Worm (Caenorhabditis elegans) whole organism, L4 larva: ENCODE results near the gene swm-1.

Source experiments
- T20F7.1 ChIP-seq: fragments of 200-800 bp; sonication (Bioruptor generic); optimal IDR thresholded peaks from 2 replicates; lab custom pipeline; 2018; ENCODE audit warnings: mild to moderate bottlenecking, missing genetic modification characterization, missing compliant biosample characterization
- Y105C5A.15 ChIP-seq: fragments of 200-800 bp; sonication (Bioruptor generic); IDR thresholded peaks from 2 replicates; pipeline ENCODE4 v1.3.6; 2022; ENCODE audit warnings: missing genetic modification characterization, missing compliant biosample characterization
- aha-1 ChIP-seq: fragments of 150-350 bp; peaks from one replicate; lab custom pipeline; 2014; ENCODE audit warnings: missing biosample characterization, missing genetic modification characterization
- ama-1 ChIP-seq: fragments of 150-350 bp; optimal IDR thresholded peaks from 2 replicates; lab custom pipeline; 2014; ENCODE audit warnings: inconsistent platforms, mixed read lengths
- cey-2 ChIP-seq: sonication (generic microtip); optimal IDR thresholded peaks from 3 replicates; lab custom pipeline; 2017; ENCODE audit warnings: missing genetic modification characterization, mild to moderate bottlenecking, missing compliant biosample characterization, antibody characterized with exemption, borderline replicate concordance; ENCODE audit not compliant: insufficient read depth
- ctbp-1 ChIP-seq: fragments of 200-800 bp; sonication (Bioruptor generic); IDR thresholded peaks from 2 replicates; pipeline ENCODE4 v1.3.6; 2022; ENCODE audit warnings: missing genetic modification reagents, missing genetic modification characterization, missing compliant biosample characterization
- daf-12 ChIP-seq: fragments of 150-350 bp; optimal IDR thresholded peaks from 2 replicates; lab custom pipeline; 2014; ENCODE audit warnings: missing biosample characterization, missing genetic modification reagents, missing genetic modification characterization
- daf-16 ChIP-seq, 3 experiments: sonication (generic microtip); optimal IDR thresholded peaks; 2 replicates each; lab custom pipeline; 2016 to 2017; ENCODE audit warnings: missing genetic modification characterization in 3 of 3, missing genetic modification reagents in 3 of 3, mild to moderate bottlenecking in 2 of 3, missing compliant biosample characterization in 2 of 3, missing biosample characterization in 1 of 3, moderate library complexity in 1 of 3
- daf-8 ChIP-seq: fragments of 200-800 bp; sonication (Bioruptor generic); IDR thresholded peaks from 2 replicates; pipeline ENCODE4 v1.3.6; 2022; ENCODE audit warnings: missing genetic modification characterization, missing compliant biosample characterization
- duxl-1 ChIP-seq: sonication (generic microtip); optimal IDR thresholded peaks from 2 replicates; lab custom pipeline; 2016; ENCODE audit warnings: mild to moderate bottlenecking, missing genetic modification characterization, moderate library complexity, missing compliant biosample characterization; ENCODE audit not compliant: poor library complexity
- egl-43 ChIP-seq: fragments of 200-800 bp; sonication (Bioruptor generic); IDR thresholded peaks from 2 replicates; pipeline ENCODE4 v1.3.6; 2022; ENCODE audit warnings: missing genetic modification reagents, missing genetic modification characterization, missing compliant biosample characterization
- hif-1 ChIP-seq, 2 experiments: sonication (generic microtip); optimal IDR thresholded peaks; 2 replicates each; lab custom pipeline; 2016 to 2017; ENCODE audit warnings: missing compliant biosample characterization in 2 of 2, missing genetic modification characterization in 2 of 2, missing genetic modification reagents in 2 of 2, missing genotype in 2 of 2, mild to moderate bottlenecking in 1 of 2
- hlh-30 ChIP-seq: sonication (generic microtip); optimal IDR thresholded peaks from 2 replicates; lab custom pipeline; 2017; ENCODE audit warnings: antibody characterized with exemption, mild to moderate bottlenecking, missing genetic modification characterization, missing compliant biosample characterization; ENCODE audit not compliant: insufficient read depth
- jun-1 ChIP-seq: fragments of 150-350 bp; optimal IDR thresholded peaks from 2 replicates; lab custom pipeline; 2014; ENCODE audit warnings: missing biosample characterization, missing genetic modification reagents, missing genetic modification characterization
- lin-1 ChIP-seq: fragments of 200-800 bp; sonication (Bioruptor generic); IDR thresholded peaks from 2 replicates; pipeline ENCODE4 v1.3.6; 2022; ENCODE audit warnings: missing genetic modification reagents, missing genetic modification characterization, missing compliant biosample characterization
- lin-13 ChIP-seq: fragments of 150-350 bp; optimal IDR thresholded peaks from 2 replicates; lab custom pipeline; 2014; ENCODE audit warnings: missing biosample characterization, missing genetic modification reagents, missing genetic modification characterization
- lin-38 ChIP-seq: fragments of 200-800 bp; sonication (Bioruptor generic); IDR thresholded peaks from 2 replicates; pipeline ENCODE4 v1.3.6; 2022; ENCODE audit warnings: missing genetic modification reagents, missing genetic modification characterization, missing compliant biosample characterization
- lir-3 ChIP-seq: sonication (generic microtip); optimal IDR thresholded peaks from 2 replicates; lab custom pipeline; 2016; ENCODE audit warnings: mild to moderate bottlenecking, missing genetic modification characterization, missing compliant biosample characterization
- madf-5 ChIP-seq, 2 experiments: fragments of 200-800 bp; sonication (Bioruptor generic); IDR thresholded peaks; 2 replicates each; pipeline ENCODE4 v1.3.6; 2022; ENCODE audit warnings: missing compliant biosample characterization in 2 of 2, missing genetic modification characterization in 2 of 2
- nhr-102 ChIP-seq: sonication (generic microtip); optimal IDR thresholded peaks from 2 replicates; lab custom pipeline; 2016; ENCODE audit warnings: mild to moderate bottlenecking, missing genetic modification characterization, moderate library complexity, missing compliant biosample characterization
- nhr-25 ChIP-seq: sonication (generic microtip); optimal IDR thresholded peaks from 2 replicates; lab custom pipeline; 2017; ENCODE audit warnings: missing genetic modification characterization, mild to moderate bottlenecking, missing compliant biosample characterization, antibody characterized with exemption, moderate library complexity, borderline replicate concordance; ENCODE audit not compliant: insufficient read depth
- nhr-28 ChIP-seq: fragments of 150-350 bp; optimal IDR thresholded peaks from 2 replicates; lab custom pipeline; 2014; ENCODE audit warnings: missing biosample characterization, missing genetic modification characterization
- nhr-41 ChIP-seq: fragments of 200-800 bp; sonication (Bioruptor generic); IDR thresholded peaks from 2 replicates; pipeline ENCODE4 v1.3.6; 2022; ENCODE audit warnings: missing genetic modification reagents, missing genetic modification characterization, missing compliant biosample characterization
- nhr-42 ChIP-seq: fragments of 200-800 bp; sonication (Bioruptor generic); IDR thresholded peaks from 2 replicates; pipeline ENCODE4 v1.3.6; 2022; ENCODE audit warnings: missing genetic modification characterization, missing compliant biosample characterization
- nhr-48 ChIP-seq: sonication (generic microtip); optimal IDR thresholded peaks from 2 replicates; lab custom pipeline; 2016; ENCODE audit warnings: mild to moderate bottlenecking, missing genetic modification characterization, missing compliant biosample characterization
- nhr-6 ChIP-seq: fragments of 150-350 bp; optimal IDR thresholded peaks from 2 replicates; lab custom pipeline; 2014; ENCODE audit warnings: missing biosample characterization, missing genetic modification characterization
- sdz-12 ChIP-seq: fragments of 200-800 bp; sonication (Bioruptor generic); optimal IDR thresholded peaks from 2 replicates; lab custom pipeline; 2018; ENCODE audit warnings: mild to moderate bottlenecking, missing genetic modification characterization, missing compliant biosample characterization
- set-16 ChIP-seq: fragments of 200-800 bp; sonication (Bioruptor generic); IDR thresholded peaks from 2 replicates; pipeline ENCODE4 v1.3.6; 2022; ENCODE audit warnings: missing genetic modification reagents, missing genetic modification characterization, missing compliant biosample characterization
- snpc-1.2 ChIP-seq: fragments of 200-800 bp; sonication (Bioruptor generic); IDR thresholded peaks from 2 replicates; pipeline ENCODE4 v1.3.6; 2022; ENCODE audit warnings: missing genetic modification reagents, missing genetic modification characterization, missing compliant biosample characterization
- snpc-4 ChIP-seq: fragments of 150-350 bp; optimal IDR thresholded peaks from 2 replicates; lab custom pipeline; 2014; ENCODE audit warnings: missing biosample characterization, missing genetic modification characterization
- unc-62 ChIP-seq, 3 experiments: fragments of 150-350 bp in 1 of 3; sonication (generic microtip); optimal IDR thresholded peaks in 2 of 3; peaks in 1 of 3; 1 replicate in 1 of 3; 2 replicates in 2 of 3; lab custom pipeline; 2014 to 2017; ENCODE audit warnings: missing biosample characterization in 3 of 3, missing genetic modification characterization in 3 of 3, missing genetic modification reagents in 3 of 3, missing genotype in 1 of 3
- zfp-2 ChIP-seq: sonication (generic microtip); optimal IDR thresholded peaks from 2 replicates; lab custom pipeline; 2016; ENCODE audit warnings: mild to moderate bottlenecking, missing genetic modification characterization, missing compliant biosample characterization
- ztf-11 ChIP-seq: fragments of 150-350 bp; optimal IDR thresholded peaks from 2 replicates; lab custom pipeline; 2014; ENCODE audit warnings: missing biosample characterization, missing genetic modification characterization

swm-1 gene

DNA sequence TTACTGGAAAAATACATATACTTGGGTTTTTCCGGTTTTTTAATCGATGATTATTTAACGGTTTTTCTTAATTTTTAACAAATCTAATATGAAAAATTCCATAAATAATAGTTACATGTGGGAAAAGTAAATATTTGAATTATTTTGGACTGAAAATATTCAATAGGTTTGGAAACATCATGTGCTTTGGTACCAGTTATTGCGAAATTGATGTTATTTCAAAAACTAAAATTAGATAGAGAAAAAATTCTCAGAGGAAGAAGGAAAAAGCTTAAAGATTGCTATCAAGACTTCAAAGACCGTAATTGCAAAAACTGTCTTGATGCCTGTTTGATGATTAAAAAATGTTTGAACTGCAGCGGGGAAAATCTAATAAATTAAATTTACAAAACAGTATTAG lies 10.3 kb upstream of the swm-1 start:
- TF ChIP-seq set-16 (GFP tag; lab: Robert Waterston, UW) (no peak), T20F7.1 (GFP tag; lab: Kevin White, UChicago) (no peak), duxl-1 (tag; lab: Kevin White, UChicago) (no peak), unc-62 (GFP tag; optimal IDR thresholded peaks at IDR 0.05 in 1 of 2; lab: Kevin White, UChicago) (peak in 1 of 2 experiments; percentile 70), unc-62 (tag; optimal IDR thresholded peaks at IDR 0.05; lab: Kevin White, UChicago) (no peak)

DNA sequence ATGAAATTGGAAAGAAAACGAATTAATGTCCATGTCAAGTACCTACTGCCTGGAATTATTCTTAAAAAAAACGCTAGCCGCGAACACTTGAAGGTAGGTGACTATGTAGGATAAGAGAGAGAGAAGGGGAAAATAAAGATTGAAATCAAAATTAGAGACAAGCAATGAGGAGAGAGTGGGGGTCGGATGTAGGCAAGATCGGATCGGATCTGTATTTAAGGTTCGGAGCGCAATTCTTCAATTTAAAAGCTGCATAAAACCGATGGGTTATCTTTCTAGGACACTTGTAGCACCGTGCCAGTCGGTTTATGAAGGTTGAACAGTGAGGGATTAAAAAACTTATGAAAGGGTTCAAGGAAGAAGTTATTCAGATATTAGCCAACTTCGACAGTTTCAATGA lies 8.5 kb upstream of the swm-1 start:
- TF ChIP-seq snpc-4 (no peak), zfp-2 (tag; lab: Kevin White, UChicago) (no peak), sdz-12 (no peak), lin-38 (GFP tag; lab: Robert Waterston, UW) (no peak), hif-1 (tag; optimal IDR thresholded peaks at IDR 0.05; lab: Kevin White, UChicago) (no peak)
- TF ChIP-seq, all 104 proteins: peak for 0

DNA sequence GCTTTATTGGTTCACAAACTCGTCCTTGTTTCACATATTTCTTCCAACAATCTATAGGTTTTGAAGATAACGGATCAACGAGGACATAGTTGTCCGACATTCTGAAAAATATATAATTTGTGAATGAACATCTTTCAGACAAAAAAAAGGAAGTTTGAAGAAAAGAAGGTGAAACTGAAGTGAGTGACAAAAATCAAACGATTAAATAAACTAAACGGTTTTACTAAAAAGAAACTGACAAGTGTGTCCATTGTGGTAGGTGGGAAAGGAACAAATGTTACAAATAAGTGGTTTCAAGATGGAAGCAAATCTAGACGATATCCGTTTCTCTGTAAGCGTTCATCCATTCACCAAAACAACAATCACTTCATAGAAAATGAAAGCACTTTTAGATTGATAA lies 7.7 kb upstream of the swm-1 start, which contains the start of gene C25E10.12:
C25E10.12 (minus strand) TSS at position 101 of the 400 bp plus-strand sequence.
- TF ChIP-seq lin-38 (GFP tag; lab: Robert Waterston, UW) (no peak), Y105C5A.15 (GFP tag; lab: Robert Waterston, UW) (no peak), lir-3 (tag; lab: Kevin White, UChicago) (no peak), ctbp-1 (GFP tag; lab: Robert Waterston, UW) (no peak), ama-1 (lab: Kevin White, UChicago) (no peak), hif-1 (tag; optimal IDR thresholded peaks at IDR 0.05; lab: Kevin White, UChicago) (no peak), aha-1 (tag; lab: Kevin White, UChicago) (no peak), nhr-48 (tag; lab: Kevin White, UChicago) (no peak)

DNA sequence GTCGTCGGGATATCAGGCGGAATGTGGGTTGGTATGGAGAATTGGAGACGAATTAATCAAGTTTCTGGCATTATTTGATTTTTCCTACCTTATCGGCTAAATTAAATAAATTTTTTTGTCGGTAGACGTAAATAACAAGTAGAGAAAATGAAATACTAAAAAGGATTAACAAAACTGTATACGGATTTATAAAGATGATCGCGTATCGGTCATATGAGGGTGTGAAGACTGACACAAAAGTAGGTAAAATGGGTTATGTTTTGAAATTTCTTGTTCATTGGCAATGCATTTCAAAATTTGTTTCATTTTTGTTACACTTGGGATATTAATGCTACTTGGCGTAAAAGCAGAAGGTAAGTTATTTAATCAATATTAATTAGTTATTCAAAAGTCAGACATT lies 4.8 kb upstream of the swm-1 start, which contains the start of the genes C25E10.16 and C25E10.13:
C25E10.16 (minus strand) TSS at position 101 of the 400 bp plus-strand sequence.
C25E10.13 (plus strand) TSS at position 256 of the 400 bp plus-strand sequence.
- no peak for TF ChIP-seq snpc-1.2
- TF ChIP-seq daf-8 (GFP tag; lab: Robert Waterston, UW): no peak
- no peak for TF ChIP-seq madf-5 (GFP tag; IDR thresholded peaks at IDR 0.05; lab: Robert Waterston, UW)
- no peak for TF ChIP-seq jun-1
- no peak for TF ChIP-seq nhr-102 (tag; lab: Kevin White, UChicago)
- TF ChIP-seq lin-1 (GFP tag; lab: Robert Waterston, UW): no peak
- TF ChIP-seq daf-12: no peak
- TF ChIP-seq zfp-2 (tag; lab: Kevin White, UChicago): no peak
- TF ChIP-seq ama-1 (lab: Kevin White, UChicago): no peak
- TF ChIP-seq cey-2 (tag; lab: Kevin White, UChicago): no peak
- no peak for TF ChIP-seq nhr-25 (tag; lab: Kevin White, UChicago)
- TF ChIP-seq nhr-42 (GFP tag; lab: Robert Waterston, UW): no peak
- no peak for TF ChIP-seq daf-16 (GFP tag; optimal IDR thresholded peaks at IDR 0.05; lab: Kevin White, UChicago)
- TF ChIP-seq daf-16 (tag; optimal IDR thresholded peaks at IDR 0.05; lab: Kevin White, UChicago): no peak
- TF ChIP-seq nhr-6 (tag; lab: Kevin White, UChicago): no peak
- TF ChIP-seq hlh-30 (tag; lab: Kevin White, UChicago): no peak
- no peak for TF ChIP-seq ztf-11 (tag; lab: Kevin White, UChicago)
- TF ChIP-seq lin-13 (GFP tag; lab: Kevin White, UChicago): no peak
- TF ChIP-seq nhr-28 (tag; lab: Kevin White, UChicago): no peak
- TF ChIP-seq nhr-41: no peak
- no peak for TF ChIP-seq egl-43 (GFP tag; lab: Robert Waterston, UW)
